Fruit fly (Drosophila melanogaster) whole organism, prepupa: ENCODE data around the gene Ser7.

Experiments used
- Blimp-1 ChIP-seq: fragments of 200-800 bp; sonication (Bioruptor generic); optimal IDR thresholded peaks from 3 replicates; lab custom pipeline; 2017; ENCODE audit warnings: missing biosample characterization, missing genetic modification characterization, mild to moderate bottlenecking, moderate library complexity, missing genetic modification reagents
- CG10631 ChIP-seq: fragments of 200-800 bp; sonication (Bioruptor generic); optimal IDR thresholded peaks from 2 replicates; lab custom pipeline; 2016; ENCODE audit warnings: missing biosample characterization, missing genetic modification characterization
- CG10669 ChIP-seq: fragments of 200-800 bp; sonication (Bioruptor generic); optimal IDR thresholded peaks from 3 replicates; lab custom pipeline; 2018; ENCODE audit warnings: missing biosample characterization, mild to moderate bottlenecking, missing genetic modification characterization, moderate library complexity
- CG11294 ChIP-seq: fragments of 200-800 bp; sonication (Bioruptor generic); IDR thresholded peaks from 2 replicates; pipeline ENCODE4 v1.3.6; 2022; ENCODE audit warnings: missing biosample characterization, missing genetic modification characterization
- CG11762 ChIP-seq: fragments of 200-800 bp; sonication (Bioruptor generic); optimal IDR thresholded peaks from 3 replicates; lab custom pipeline; 2016; ENCODE audit warnings: missing biosample characterization, missing genetic modification characterization; ENCODE audit not compliant: insufficient read depth
- CG11902 ChIP-seq: fragments of 200-800 bp; sonication (Bioruptor generic); optimal IDR thresholded peaks from 3 replicates; lab custom pipeline; 2016; ENCODE audit warnings: missing biosample characterization, missing genetic modification characterization
- CG1621 ChIP-seq: fragments of 200-800 bp; sonication (Bioruptor generic); optimal IDR thresholded peaks from 3 replicates; lab custom pipeline; 2018; ENCODE audit warnings: missing biosample characterization, mild to moderate bottlenecking, missing genetic modification characterization
- CG16779 ChIP-seq: fragments of 200-800 bp; sonication (Bioruptor generic); optimal IDR thresholded peaks from 3 replicates; lab custom pipeline; 2017; ENCODE audit warnings: missing biosample characterization, mild to moderate bottlenecking, missing genetic modification characterization
- CG32006 ChIP-seq: fragments of 200-800 bp; sonication (Bioruptor generic); optimal IDR thresholded peaks from 3 replicates; lab custom pipeline; 2017; ENCODE audit warnings: missing biosample characterization, mild to moderate bottlenecking, missing genetic modification characterization
- CG34406 ChIP-seq: fragments of 200-800 bp; sonication (Bioruptor generic); optimal IDR thresholded peaks from 3 replicates; lab custom pipeline; 2016; ENCODE audit warnings: missing biosample characterization, missing genetic modification characterization
- CG3919 ChIP-seq: fragments of 200-800 bp; sonication (Bioruptor generic); optimal IDR thresholded peaks from 3 replicates; lab custom pipeline; 2016; ENCODE audit warnings: missing biosample characterization, missing genetic modification characterization
- CG6163 ChIP-seq: fragments of 200-800 bp; sonication (Bioruptor generic); IDR thresholded peaks from 3 replicates; pipeline ENCODE4 v1.3.6; 2022; ENCODE audit warnings: missing biosample characterization, missing genetic modification characterization
- CG6276 ChIP-seq: fragments of 200-800 bp; sonication (Bioruptor generic); optimal IDR thresholded peaks from 2 replicates; lab custom pipeline; 2017; ENCODE audit warnings: missing biosample characterization, mild to moderate bottlenecking, missing genetic modification characterization
- CG6808 ChIP-seq: fragments of 200-800 bp; sonication (Bioruptor generic); optimal IDR thresholded peaks from 3 replicates; lab custom pipeline; 2017; ENCODE audit warnings: missing biosample characterization, missing genetic modification characterization, mild to moderate bottlenecking, moderate library complexity, missing genetic modification reagents
- CG6854 ChIP-seq: fragments of 200-800 bp; sonication (Bioruptor generic); optimal IDR thresholded peaks from 2 replicates; lab custom pipeline; 2017; ENCODE audit warnings: missing biosample characterization, mild to moderate bottlenecking, missing genetic modification characterization
- CG8119 ChIP-seq: fragments of 200-800 bp; sonication (Bioruptor generic); IDR thresholded peaks from 3 replicates; pipeline ENCODE4 v1.3.6; 2022; ENCODE audit warnings: missing biosample characterization, missing genetic modification characterization
- CG8319 ChIP-seq: fragments of 200-800 bp; sonication (Bioruptor generic); optimal IDR thresholded peaks from 3 replicates; lab custom pipeline; 2016; ENCODE audit warnings: missing biosample characterization, missing genetic modification characterization
- CG8632 ChIP-seq: fragments of 200-800 bp; sonication (Bioruptor generic); optimal IDR thresholded peaks from 3 replicates; lab custom pipeline; 2016; ENCODE audit warnings: missing biosample characterization, missing genetic modification characterization
- CG9139 ChIP-seq: fragments of 200-800 bp; sonication (Bioruptor generic); optimal IDR thresholded peaks from 3 replicates; lab custom pipeline; 2017; ENCODE audit warnings: missing biosample characterization, mild to moderate bottlenecking, missing genetic modification characterization
- Eip75B ChIP-seq: fragments of 200-800 bp; sonication (Bioruptor generic); optimal IDR thresholded peaks from 3 replicates; lab custom pipeline; 2016; ENCODE audit warnings: missing biosample characterization, missing genetic modification characterization
- Eip78C ChIP-seq: fragments of 200-800 bp; sonication (Bioruptor generic); peaks from one replicate; lab custom pipeline; 2016; ENCODE audit warnings: missing biosample characterization, missing genetic modification characterization
- Eip93F ChIP-seq: fragments of 200-800 bp; sonication (Bioruptor generic); optimal IDR thresholded peaks from 2 replicates; lab custom pipeline; 2016; ENCODE audit warnings: missing biosample characterization, mild to moderate bottlenecking, missing genetic modification characterization
- Ets21C ChIP-seq: fragments of 200-800 bp; sonication (Bioruptor generic); optimal IDR thresholded peaks from 3 replicates; lab custom pipeline; 2016; ENCODE audit warnings: missing biosample characterization, missing genetic modification characterization
- Ets96B ChIP-seq: fragments of 200-800 bp; optimal IDR thresholded peaks from 2 replicates; lab custom pipeline; 2019; ENCODE audit warnings: missing biosample characterization, mild to moderate bottlenecking, missing genetic modification characterization, moderate library complexity
- Gug ChIP-seq: fragments of 200-800 bp; sonication (Bioruptor generic); IDR thresholded peaks from 2 replicates; pipeline ENCODE4 v1.3.6; 2022; ENCODE audit warnings: missing biosample characterization, missing genetic modification characterization
- Hr38 ChIP-seq: sonication (Bioruptor generic); optimal IDR thresholded peaks from 2 replicates; lab custom pipeline; 2016; ENCODE audit warnings: missing biosample characterization, missing genetic modification characterization
- Hr39 ChIP-seq: fragments of 200-800 bp; sonication (Bioruptor generic); optimal IDR thresholded peaks from 2 replicates; lab custom pipeline; 2016; ENCODE audit warnings: missing biosample characterization, missing genetic modification characterization
- Hr4 ChIP-seq: fragments of 200-800 bp; sonication (Bioruptor generic); optimal IDR thresholded peaks from 3 replicates; lab custom pipeline; 2016; ENCODE audit warnings: missing biosample characterization, missing genetic modification characterization
- Lpt ChIP-seq: fragments of 200-800 bp; sonication (Bioruptor generic); optimal IDR thresholded peaks from 3 replicates; lab custom pipeline; 2016; ENCODE audit warnings: missing biosample characterization, missing genetic modification characterization
- Met ChIP-seq: fragments of 200-800 bp; sonication (Bioruptor generic); optimal IDR thresholded peaks from 3 replicates; lab custom pipeline; 2016; ENCODE audit warnings: missing biosample characterization, missing genetic modification characterization
- Smox ChIP-seq: fragments of 200-800 bp; sonication (Bioruptor generic); optimal IDR thresholded peaks from 3 replicates; lab custom pipeline; 2016; ENCODE audit warnings: missing biosample characterization, missing genetic modification characterization
- Sox102F ChIP-seq: fragments of 200-800 bp; sonication (Bioruptor generic); optimal IDR thresholded peaks from 2 replicates; lab custom pipeline; 2016; ENCODE audit warnings: missing biosample characterization, mild to moderate bottlenecking, missing genetic modification characterization
- Sox14 ChIP-seq: fragments of 200-800 bp; sonication (Bioruptor generic); optimal IDR thresholded peaks from 3 replicates; lab custom pipeline; 2016; ENCODE audit warnings: missing biosample characterization, missing genetic modification characterization
- Sox15 ChIP-seq: fragments of 200-800 bp; sonication (Bioruptor generic); optimal IDR thresholded peaks from 3 replicates; lab custom pipeline; 2016; ENCODE audit warnings: missing biosample characterization, missing genetic modification characterization
- achi ChIP-seq: fragments of 200-800 bp; sonication (Bioruptor generic); optimal IDR thresholded peaks from 3 replicates; lab custom pipeline; 2016; ENCODE audit warnings: missing biosample characterization, missing genetic modification characterization
- acj6 ChIP-seq: fragments of 200-800 bp; sonication (Bioruptor generic); optimal IDR thresholded peaks from 3 replicates; lab custom pipeline; 2016; ENCODE audit warnings: missing biosample characterization, missing genetic modification characterization
- dac ChIP-seq: fragments of 200-800 bp; sonication (Bioruptor generic); optimal IDR thresholded peaks from 2 replicates; lab custom pipeline; 2017; ENCODE audit warnings: missing biosample characterization, mild to moderate bottlenecking, missing genetic modification characterization
- eg ChIP-seq: fragments of 200-800 bp; sonication (Bioruptor generic); IDR thresholded peaks from 3 replicates; pipeline ENCODE4 v1.3.6; 2022; ENCODE audit warnings: missing biosample characterization, missing genetic modification characterization
- esn ChIP-seq: fragments of 200-800 bp; sonication (Bioruptor generic); optimal IDR thresholded peaks from 2 replicates; lab custom pipeline; 2016; ENCODE audit warnings: missing biosample characterization, mild to moderate bottlenecking, missing genetic modification characterization, moderate library complexity
- fd59A ChIP-seq: fragments of 200-800 bp; sonication (Bioruptor generic); optimal IDR thresholded peaks from 2 replicates; lab custom pipeline; 2017; ENCODE audit warnings: missing biosample characterization, mild to moderate bottlenecking, missing genetic modification characterization, missing genetic modification reagents
- fkh ChIP-seq: fragments of 200-800 bp; sonication (Bioruptor generic); optimal IDR thresholded peaks from 3 replicates; lab custom pipeline; 2017; ENCODE audit warnings: missing biosample characterization, mild to moderate bottlenecking, missing genetic modification characterization, moderate library complexity
- net ChIP-seq: fragments of 200-800 bp; sonication (Bioruptor generic); optimal IDR thresholded peaks from 3 replicates; lab custom pipeline; 2016; ENCODE audit warnings: missing biosample characterization, missing genetic modification characterization
- pdm3 ChIP-seq: fragments of 200-800 bp; sonication (Bioruptor generic); optimal IDR thresholded peaks from 3 replicates; lab custom pipeline; 2016; ENCODE audit warnings: missing biosample characterization, missing genetic modification characterization
- salr ChIP-seq, 2 experiments: fragments of 200-800 bp; sonication (Bioruptor generic); optimal IDR thresholded peaks; 3 replicates each; lab custom pipeline; 2016 to 2018; ENCODE audit warnings: missing biosample characterization in 2 of 2, missing genetic modification characterization in 2 of 2, mild to moderate bottlenecking in 1 of 2
- ss ChIP-seq, 2 experiments: fragments of 200-800 bp; sonication (Bioruptor generic); optimal IDR thresholded peaks; 2 replicates in 1 of 2; 3 replicates in 1 of 2; lab custom pipeline; 2017 to 2018; ENCODE audit warnings: mild to moderate bottlenecking in 2 of 2, missing biosample characterization in 2 of 2, missing genetic modification characterization in 2 of 2, moderate library complexity in 1 of 2
- svp ChIP-seq: fragments of 200-800 bp; sonication (Bioruptor generic); peaks from one replicate; lab custom pipeline; 2016; ENCODE audit warnings: missing biosample characterization, missing genetic modification characterization
- topi ChIP-seq: fragments of 200-800 bp; sonication (Bioruptor generic); optimal IDR thresholded peaks from 3 replicates; lab custom pipeline; 2016; ENCODE audit warnings: missing biosample characterization, missing genetic modification characterization
- vri ChIP-seq: fragments of 200-800 bp; sonication (Bioruptor generic); optimal IDR thresholded peaks from 3 replicates; lab custom pipeline; 2016; ENCODE audit warnings: missing biosample characterization, mild to moderate bottlenecking, missing genetic modification characterization

Ser7 gene

DNA sequence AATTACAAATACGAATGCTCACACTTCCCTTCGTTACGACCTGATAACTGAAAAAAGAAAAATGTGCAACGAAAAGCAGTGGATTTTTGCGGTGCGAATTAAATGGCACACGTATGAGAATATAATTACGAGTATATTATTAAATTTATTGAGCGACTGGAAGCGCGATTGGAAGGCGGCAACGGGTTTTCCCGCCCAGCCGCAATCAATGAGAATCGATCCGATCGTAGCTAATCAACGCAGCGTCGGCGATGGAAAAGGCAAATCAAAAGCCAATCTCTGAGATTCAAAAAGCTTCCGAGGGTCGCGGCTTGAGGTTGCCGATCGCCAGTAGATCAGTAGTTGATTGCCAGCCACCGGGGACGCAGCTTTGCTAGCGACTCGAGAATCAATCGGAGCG is at the start of gene Ser7:
Gene Ser7, plus strand, starts transcription at position 352 of the 400 bp plus-strand sequence.
- TF ChIP-seq Smox (GFP tag; lab: Kevin White, UChicago) (no peak), Sox14 (GFP tag; lab: Kevin White, UChicago) (peak; percentile 9), svp (GFP tag; lab: Kevin White, UChicago) (peak; percentile 70)

DNA sequence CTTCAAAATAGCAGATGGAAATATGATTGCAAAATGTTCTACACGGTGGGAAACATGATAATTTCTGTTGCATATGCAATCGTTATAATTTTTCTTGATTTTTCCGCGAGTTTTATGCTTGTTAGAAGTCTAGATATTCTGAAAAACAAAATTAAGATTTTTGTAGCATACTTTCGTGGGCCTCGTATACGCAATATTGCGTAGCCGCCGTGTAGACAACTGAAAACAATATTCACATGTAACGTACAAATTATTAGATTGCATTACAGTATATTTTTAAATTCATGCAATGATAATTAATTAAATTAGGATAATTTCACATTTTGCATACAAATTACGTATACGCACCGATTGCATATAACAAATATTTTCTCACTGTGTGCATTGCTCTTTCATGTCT is 49.0 kb upstream of the Ser7 start:
- TF ChIP-seq Eip75B (GFP tag; lab: Kevin White, UChicago) (no peak), Ets96B (no peak), topi (GFP tag; lab: Kevin White, UChicago) (no peak), Sox102F (no peak)
- TF ChIP-seq, all 60 proteins: peak for 0

DNA sequence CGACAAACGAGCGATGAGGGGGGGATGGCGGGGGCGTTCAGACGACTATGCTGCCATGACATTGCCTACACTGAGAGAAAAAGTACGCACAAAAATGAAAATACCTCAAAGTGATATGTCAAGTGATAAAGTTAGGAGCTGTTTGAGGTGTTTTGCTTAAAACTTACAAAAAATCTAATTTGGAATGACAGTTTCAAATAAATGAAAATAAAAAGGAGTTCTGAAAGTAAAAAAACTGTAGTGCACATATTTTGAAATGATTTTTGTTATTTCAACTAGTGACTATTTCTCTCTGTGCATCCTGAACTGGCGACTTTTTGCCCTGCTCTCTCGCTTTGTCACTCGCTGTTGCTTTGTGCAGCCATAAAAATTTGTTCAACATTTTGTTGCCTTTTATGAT is 35.1 kb upstream of the Ser7 start:
- TF ChIP-seq Met (GFP tag; lab: Kevin White, UChicago) (peak; percentile 1), CG8119 (GFP tag; lab: Robert Waterston, UW) (no peak), Eip93F (no peak), Sox14 (GFP tag; lab: Kevin White, UChicago) (no peak), CG11762 (no peak), pdm3 (GFP tag; lab: Kevin White, UChicago) (no peak), CG34406 (no peak), salr (GFP tag; optimal IDR thresholded peaks at IDR 0.05; lab: Kevin White, UChicago) (no peak), Smox (GFP tag; lab: Kevin White, UChicago) (peak; percentile 2), vri (no peak), Hr4 (peak; percentile 7), svp (GFP tag; lab: Kevin White, UChicago) (peak; percentile 82), fkh (GFP tag; lab: Kevin White, UChicago) (no peak), CG8319 (no peak), CG6276 (GFP tag; lab: Kevin White, UChicago) (no peak), fd59A (no peak), CG3919 (GFP tag; lab: Kevin White, UChicago) (peak; percentile 18), esn (GFP tag; lab: Kevin White, UChicago) (no peak), Eip78C (GFP tag; lab: Kevin White, UChicago) (peak; percentile 36), Eip75B (GFP tag; lab: Kevin White, UChicago) (no peak), CG11902 (GFP tag; lab: Kevin White, UChicago) (no peak), Ets21C (GFP tag; lab: Kevin White, UChicago) (no peak), achi (GFP tag; lab: Kevin White, UChicago) (peak; percentile 22), CG32006 (GFP tag; lab: Kevin White, UChicago) (peak; percentile 38), Ets96B (peak; percentile 34), Hr39 (peak; percentile 20), eg (GFP tag; lab: Robert Waterston, UW) (no peak), net (GFP tag; lab: Kevin White, UChicago) (no peak), acj6 (GFP tag; lab: Kevin White, UChicago) (no peak), CG6854 (GFP tag; lab: Kevin White, UChicago) (no peak), dac (GFP tag; lab: Kevin White, UChicago) (no peak), CG8632 (GFP tag; lab: Kevin White, UChicago) (no peak), CG10669 (GFP tag; lab: Kevin White, UChicago) (peak; percentile 7), Gug (no peak), CG11294 (GFP tag; lab: Robert Waterston, UW) (no peak), Lpt (GFP tag; lab: Kevin White, UChicago) (no peak), CG6808 (peak; percentile 14), CG6163 (no peak), CG10631 (peak; percentile 14), Sox15 (GFP tag; lab: Kevin White, UChicago) (no peak), Hr38 (no peak), CG9139 (GFP tag; lab: Kevin White, UChicago) (no peak), ss (GFP tag; optimal IDR thresholded peaks at IDR 0.05; lab: Kevin White, UChicago) (no peak), Blimp-1 (no peak), CG1621 (tag; lab: Kevin White, UChicago) (no peak), CG16779 (no peak)
